Fruit fly (Drosophila melanogaster) Kc167 (cell line): ENCODE results near the gene CG16719.

Experiments
- Myc ChIP-seq: fragments of >200 bp; optimal IDR thresholded peaks from 2 replicates; lab custom pipeline; 2017; ENCODE audit warnings: missing external identifiers
- Sin3A ChIP-seq: fragments of >200 bp; optimal IDR thresholded peaks from 2 replicates; lab custom pipeline; 2018; ENCODE audit warnings: missing external identifiers
- h ChIP-seq: fragments of >200 bp; optimal IDR thresholded peaks from 3 replicates; lab custom pipeline; 2018; ENCODE audit warnings: missing external identifiers
- insv ChIP-seq: fragments of >200 bp; optimal IDR thresholded peaks from 3 replicates; lab custom pipeline; 2018; ENCODE audit warnings: missing external identifiers
- psq ChIP-seq: fragments of >200 bp; optimal IDR thresholded peaks from 2 replicates; lab custom pipeline; 2017; ENCODE audit warnings: missing external identifiers
- ttk ChIP-seq: sonication (Bioruptor generic); optimal IDR thresholded peaks from 2 replicates; lab custom pipeline; 2017; ENCODE audit warnings: missing external identifiers

- TF ChIP-seq h (lab: Kevin White, UChicago) (no peak), Myc (lab: Kevin White, UChicago) (no peak), Sin3A (lab: Kevin White, UChicago) (no peak), insv (lab: Kevin White, UChicago) (no peak), psq (lab: Kevin White, UChicago) (no peak), ttk (lab: Kevin White, UChicago) (no peak)
These were observed 10.7 kb downstream of the CG16719 start for dm6 chr3L:9695647-9696046.
